Fruit fly (Drosophila melanogaster) whole organism, embryonic: ENCODE results near the gene Slc25A46a.

ENCODE experiments used
- Asciz ChIP-seq: fragments of 200-800 bp; sonication (Bioruptor generic); optimal IDR thresholded peaks from 2 replicates; lab custom pipeline; 2017; ENCODE audit warnings: missing biosample characterization, mild to moderate bottlenecking, missing genetic modification characterization, missing genetic modification reagents
- CG10209 ChIP-seq: fragments of 200-800 bp; sonication (Bioruptor generic); optimal IDR thresholded peaks from 3 replicates; lab custom pipeline; 2017; ENCODE audit warnings: missing biosample characterization, mild to moderate bottlenecking, missing genetic modification characterization, missing genetic modification reagents
- CG1024 ChIP-seq: fragments of 200-800 bp; sonication (Bioruptor generic); IDR thresholded peaks from 2 replicates; pipeline ENCODE4 v1.3.6; 2022; ENCODE audit warnings: missing biosample characterization, missing genetic modification characterization
- CG10543 ChIP-seq: fragments of 200-800 bp; sonication (Bioruptor generic); optimal IDR thresholded peaks from 3 replicates; lab custom pipeline; 2017; ENCODE audit warnings: missing biosample characterization, mild to moderate bottlenecking, missing genetic modification characterization, moderate library complexity
- CG11456 ChIP-seq: fragments of 200-800 bp; sonication (Bioruptor generic); IDR thresholded peaks from 3 replicates; pipeline ENCODE4 v1.3.6; 2022; ENCODE audit warnings: missing biosample characterization, missing genetic modification characterization
- CG12299 ChIP-seq: fragments of 200-800 bp; sonication (Bioruptor generic); optimal IDR thresholded peaks from 2 replicates; lab custom pipeline; 2018; ENCODE audit warnings: missing biosample characterization, mild to moderate bottlenecking, missing genetic modification characterization
- CG15479 ChIP-seq: fragments of 200-800 bp; sonication (Bioruptor generic); optimal IDR thresholded peaks from 3 replicates; lab custom pipeline; 2019; ENCODE audit warnings: missing biosample characterization, mild to moderate bottlenecking, missing genetic modification characterization, moderate library complexity
- CG15696 ChIP-seq: fragments of 200-800 bp; sonication (Bioruptor generic); optimal IDR thresholded peaks from 2 replicates; lab custom pipeline; 2019; ENCODE audit warnings: missing biosample characterization, mild to moderate bottlenecking, missing genetic modification characterization, moderate library complexity
- CG17361 ChIP-seq: fragments of 200-800 bp; sonication (Bioruptor generic); IDR thresholded peaks from 3 replicates; pipeline ENCODE4 v1.3.6; 2022; ENCODE audit warnings: missing biosample characterization, missing genetic modification characterization
- CG2129 ChIP-seq: fragments of 200-800 bp; sonication (Bioruptor generic); IDR thresholded peaks from 2 replicates; pipeline ENCODE4 v1.3.6; 2022; ENCODE audit warnings: missing biosample characterization, missing genetic modification characterization; ENCODE audit not compliant: partially characterized antibody
- CG31224 ChIP-seq: fragments of 200-800 bp; sonication (Bioruptor generic); IDR thresholded peaks from 2 replicates; pipeline ENCODE4 v1.3.6; 2022; ENCODE audit warnings: missing biosample characterization, missing genetic modification characterization
- CG3163 ChIP-seq: fragments of 200-800 bp; sonication (Bioruptor generic); optimal IDR thresholded peaks from 3 replicates; lab custom pipeline; 2016; ENCODE audit warnings: missing biosample characterization, missing genetic modification characterization
- CG33557 ChIP-seq: fragments of 200-800 bp; sonication (Bioruptor generic); optimal IDR thresholded peaks from 2 replicates; lab custom pipeline; 2019; ENCODE audit warnings: missing biosample characterization, mild to moderate bottlenecking, missing genetic modification characterization, moderate library complexity
- CG3407 ChIP-seq: fragments of 200-800 bp; sonication (Bioruptor generic); optimal IDR thresholded peaks from 2 replicates; lab custom pipeline; 2018; ENCODE audit warnings: missing biosample characterization, mild to moderate bottlenecking, missing genetic modification characterization
- CG34224 ChIP-seq: fragments of 200-800 bp; sonication (Bioruptor generic); IDR thresholded peaks from 3 replicates; pipeline ENCODE4 v1.3.6; 2022; ENCODE audit warnings: missing biosample characterization, missing genetic modification characterization; ENCODE audit not compliant: partially characterized antibody
- CG34376 ChIP-seq: fragments of 200-800 bp; sonication (Bioruptor generic); optimal IDR thresholded peaks from 2 replicates; lab custom pipeline; 2018; ENCODE audit warnings: missing biosample characterization, mild to moderate bottlenecking, missing genetic modification characterization
- CG3726 ChIP-seq: fragments of 200-800 bp; sonication (Bioruptor generic); IDR thresholded peaks from 3 replicates; pipeline ENCODE4, ENCODE4 v1.3.6; 2022; ENCODE audit warnings: missing biosample characterization, missing genetic modification characterization
- CG4730 ChIP-seq: fragments of 200-800 bp; sonication (Bioruptor generic); IDR thresholded peaks from 2 replicates; pipeline ENCODE4 v1.3.6; 2022; ENCODE audit warnings: missing biosample characterization, missing genetic modification characterization
- CG4854 ChIP-seq: fragments of 200-800 bp; sonication (Bioruptor generic); optimal IDR thresholded peaks from 2 replicates; lab custom pipeline; 2016; ENCODE audit warnings: missing biosample characterization, missing genetic modification characterization, inconsistent platforms
- CG5953 ChIP-seq: fragments of 200-800 bp; sonication (Bioruptor generic); IDR thresholded peaks from 2 replicates; pipeline ENCODE4 v1.3.6; 2022; ENCODE audit warnings: missing biosample characterization, missing genetic modification characterization
- CG7963 ChIP-seq: fragments of 200-800 bp; sonication (Bioruptor generic); IDR thresholded peaks from 3 replicates; pipeline ENCODE4 v1.3.6; 2022; ENCODE audit warnings: missing biosample characterization, missing genetic modification characterization; ENCODE audit not compliant: partially characterized antibody
- CG8089 ChIP-seq: fragments of 200-800 bp; sonication (Bioruptor generic); optimal IDR thresholded peaks from 3 replicates; lab custom pipeline; 2016; ENCODE audit warnings: missing biosample characterization, missing genetic modification characterization
- CG8388 ChIP-seq: fragments of 200-800 bp; sonication (Bioruptor generic); optimal IDR thresholded peaks from 2 replicates; lab custom pipeline; 2019; ENCODE audit warnings: missing biosample characterization, mild to moderate bottlenecking, missing genetic modification characterization, moderate library complexity
- D19A ChIP-seq: fragments of 200-800 bp; optimal IDR thresholded peaks from 3 replicates; lab custom pipeline; 2019; ENCODE audit warnings: missing biosample characterization, mild to moderate bottlenecking, missing genetic modification characterization, moderate library complexity
- Dp ChIP-seq: fragments of 200-800 bp; sonication (Bioruptor generic); optimal IDR thresholded peaks from 2 replicates; lab custom pipeline; 2018; ENCODE audit warnings: missing biosample characterization, mild to moderate bottlenecking, missing genetic modification characterization, moderate library complexity
- H15 ChIP-seq: fragments of 200-800 bp; sonication (Bioruptor generic); IDR thresholded peaks from 3 replicates; pipeline ENCODE4 v1.3.6; 2022; ENCODE audit warnings: missing biosample characterization, missing genetic modification characterization
- HLH3B ChIP-seq: fragments of 200-800 bp; sonication (Bioruptor generic); IDR thresholded peaks from 2 replicates; pipeline ENCODE4 v1.3.6; 2022; ENCODE audit warnings: missing biosample characterization, missing genetic modification characterization
- Lim3 ChIP-seq: fragments of 200-800 bp; sonication (Bioruptor generic); IDR thresholded peaks from 2 replicates; pipeline ENCODE4 v1.3.6; 2022; ENCODE audit warnings: missing biosample characterization, missing genetic modification characterization
- Nf-YC ChIP-seq: fragments of 200-800 bp; optimal IDR thresholded peaks from 3 replicates; lab custom pipeline; 2019; ENCODE audit warnings: missing biosample characterization, mild to moderate bottlenecking, missing genetic modification characterization, moderate library complexity
- Optix ChIP-seq: fragments of 200-800 bp; sonication (Bioruptor generic); IDR thresholded peaks from 3 replicates; pipeline ENCODE4 v1.3.6; 2022; ENCODE audit warnings: missing biosample characterization, missing genetic modification characterization
- Xbp1 ChIP-seq: fragments of 200-800 bp; sonication (Bioruptor generic); optimal IDR thresholded peaks from 3 replicates; lab custom pipeline; 2016; ENCODE audit warnings: missing biosample characterization, mild to moderate bottlenecking, missing genetic modification characterization
- ab ChIP-seq: fragments of 200-800 bp; sonication (Bioruptor generic); optimal IDR thresholded peaks from 2 replicates; lab custom pipeline; 2016; ENCODE audit warnings: missing biosample characterization, missing genetic modification characterization
- ara ChIP-seq: fragments of 200-800 bp; sonication (Bioruptor generic); IDR thresholded peaks from 2 replicates; pipeline ENCODE4 v1.3.6; 2022; ENCODE audit warnings: missing biosample characterization, missing genetic modification characterization
- ato ChIP-seq: fragments of 200-800 bp; sonication (Bioruptor generic); IDR thresholded peaks from 2 replicates; pipeline ENCODE4 v1.3.6; 2022; ENCODE audit warnings: missing biosample characterization, missing genetic modification characterization; ENCODE audit not compliant: partially characterized antibody
- cad ChIP-seq: fragments of >200 bp; optimal IDR thresholded peaks from 2 replicates; lab custom pipeline; 2017; ENCODE audit warnings: missing biosample characterization, missing genetic modification characterization
- cas ChIP-seq: fragments of 200-800 bp; sonication (Bioruptor generic); IDR thresholded peaks from 2 replicates; pipeline ENCODE4 v1.3.6; 2022; ENCODE audit warnings: missing biosample characterization, missing genetic modification characterization
- cwo ChIP-seq: fragments of 200-800 bp; sonication (Bioruptor generic); optimal IDR thresholded peaks from 3 replicates; lab custom pipeline; 2017; ENCODE audit warnings: missing biosample characterization, missing genetic modification characterization, mild to moderate bottlenecking, moderate library complexity, missing genetic modification reagents
- eve ChIP-seq, 2 experiments: fragments of >200 bp; optimal IDR thresholded peaks; 2 replicates each; lab custom pipeline; 2017; ENCODE audit warnings: missing biosample characterization in 2 of 2, missing genetic modification characterization in 2 of 2
- fu2 ChIP-seq: fragments of 200-800 bp; sonication (Bioruptor generic); optimal IDR thresholded peaks from 2 replicates; lab custom pipeline; 2016; ENCODE audit warnings: missing biosample characterization, missing genetic modification characterization
- gce ChIP-seq: fragments of 200-800 bp; sonication (Bioruptor generic); IDR thresholded peaks from 3 replicates; pipeline ENCODE4 v1.3.6; 2022; ENCODE audit warnings: missing biosample characterization, missing genetic modification characterization
- gcm2 ChIP-seq: fragments of 200-800 bp; sonication (Bioruptor generic); optimal IDR thresholded peaks from 2 replicates; lab custom pipeline; 2016; ENCODE audit warnings: missing biosample characterization, missing genetic modification characterization
- her ChIP-seq: fragments of 200-800 bp; sonication (Bioruptor generic); optimal IDR thresholded peaks from 2 replicates; lab custom pipeline; 2016; ENCODE audit warnings: missing biosample characterization, missing genetic modification characterization
- kay ChIP-seq: fragments of 200-800 bp; sonication (Bioruptor generic); optimal IDR thresholded peaks from 2 replicates; lab custom pipeline; 2016; ENCODE audit warnings: missing biosample characterization, missing genetic modification characterization
- lbe ChIP-seq: fragments of 200-800 bp; sonication (Bioruptor generic); optimal IDR thresholded peaks from 2 replicates; lab custom pipeline; 2016; ENCODE audit warnings: missing biosample characterization, mild to moderate bottlenecking, missing genetic modification characterization
- oc ChIP-seq: fragments of 200-800 bp; sonication (Bioruptor generic); optimal IDR thresholded peaks from 2 replicates; lab custom pipeline; 2018; ENCODE audit warnings: missing biosample characterization, mild to moderate bottlenecking, missing genetic modification characterization, moderate library complexity
- odd ChIP-seq: fragments of 200-800 bp; sonication (Bioruptor generic); optimal IDR thresholded peaks from 2 replicates; lab custom pipeline; 2017; ENCODE audit warnings: missing biosample characterization, mild to moderate bottlenecking, missing genetic modification characterization
- pb ChIP-seq: fragments of 200-800 bp; sonication (Bioruptor generic); optimal IDR thresholded peaks from 3 replicates; lab custom pipeline; 2016; ENCODE audit warnings: missing biosample characterization, missing genetic modification characterization
- phol ChIP-seq: fragments of 200-800 bp; sonication (Bioruptor generic); optimal IDR thresholded peaks from 3 replicates; lab custom pipeline; 2018; ENCODE audit warnings: missing biosample characterization, mild to moderate bottlenecking, missing genetic modification characterization, moderate library complexity
- prd ChIP-seq, 3 experiments: fragments of >200 bp in 2 of 3; fragments of 200-800 bp in 1 of 3; sonication (Bioruptor generic) in 1 of 3; optimal IDR thresholded peaks in 2 of 3; IDR thresholded peaks in 1 of 3; 2 replicates in 2 of 3; 3 replicates in 1 of 3; pipeline versions ENCODE4 v1.3.6 to Lab custom; 2017 to 2022; ENCODE audit warnings: missing biosample characterization in 1 of 3, missing genetic modification characterization in 1 of 3
- sr ChIP-seq: fragments of 200-800 bp; sonication (Bioruptor generic); IDR thresholded peaks from 3 replicates; pipeline ENCODE4 v1.3.6; 2022; ENCODE audit warnings: missing biosample characterization, missing genetic modification characterization
- trh ChIP-seq: fragments of 200-800 bp; sonication (Bioruptor generic); optimal IDR thresholded peaks from 2 replicates; lab custom pipeline; 2016; ENCODE audit warnings: missing biosample characterization, missing genetic modification characterization
- tup ChIP-seq: fragments of 200-800 bp; sonication (Bioruptor generic); optimal IDR thresholded peaks from 2 replicates; lab custom pipeline; 2016; ENCODE audit warnings: missing biosample characterization, mild to moderate bottlenecking, missing genetic modification characterization, moderate library complexity

Gene Slc25A46a

DNA sequence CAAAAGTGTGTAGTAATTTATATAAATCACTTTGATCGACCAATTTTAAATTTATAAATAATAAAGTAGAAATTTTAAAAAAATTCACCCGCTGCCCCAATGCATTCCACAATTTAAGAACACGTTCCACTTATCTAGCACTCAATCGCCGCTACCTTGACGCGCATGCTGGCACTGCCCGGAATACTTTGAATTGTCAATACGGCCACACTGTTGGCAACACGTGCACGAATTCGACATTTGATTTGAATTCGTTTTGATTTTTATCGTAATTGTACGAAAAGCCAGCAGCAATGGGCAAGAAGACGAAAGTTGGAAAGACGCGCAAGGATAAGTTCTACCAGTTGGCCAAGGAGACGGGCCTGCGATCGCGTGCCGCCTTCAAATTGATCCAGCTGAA is 13.3 kb downstream of the Slc25A46a start, which contains the start of gene CG8939 (continued):
- TF ChIP-seq CG2129 (GFP tag; lab: Robert Waterston, UW) (no peak), CG15696 (no peak), CG15479 (no peak), cas (GFP tag; lab: Robert Waterston, UW) (no peak), fu2 (no peak), D19A (tag; lab: Kevin White, UChicago) (no peak), lbe (GFP tag; lab: Kevin White, UChicago) (no peak), kay (GFP tag; lab: Kevin White, UChicago) (no peak), CG1024 (GFP tag; lab: Robert Waterston, UW) (no peak), CG31224 (GFP tag; lab: Robert Waterston, UW) (no peak), prd (optimal IDR thresholded peaks at IDR 0.05; lab: Kevin White, UChicago) (no peak), prd (GFP tag; IDR thresholded peaks at IDR 0.05; lab: Robert Waterston, UW) (no peak), CG12299 (tag; lab: Kevin White, UChicago) (no peak), CG8388 (GFP tag; lab: Kevin White, UChicago) (no peak), CG10543 (GFP tag; lab: Kevin White, UChicago) (no peak), cad (GFP tag; lab: Kevin White, UChicago) (no peak), CG3726 (GFP tag; lab: Robert Waterston, UW) (no peak), Dp (GFP tag; lab: Kevin White, UChicago) (peak; percentile 74), cwo (peak; percentile 92), ato (0 out of 2 replicates have a peak, but pooled peaks have one; percentile 7), Asciz (GFP tag; lab: Kevin White, UChicago) (no peak), CG17361 (GFP tag; lab: Robert Waterston, UW) (no peak), Lim3 (GFP tag; lab: Robert Waterston, UW) (no peak), CG4730 (GFP tag; lab: Robert Waterston, UW) (no peak), CG34376 (GFP tag; lab: Kevin White, UChicago) (no peak), her (GFP tag; lab: Kevin White, UChicago) (no peak), ara (GFP tag; lab: Robert Waterston, UW) (no peak), sr (GFP tag; lab: Robert Waterston, UW) (no peak), CG5953 (GFP tag; lab: Robert Waterston, UW) (no peak), CG4854 (GFP tag; lab: Kevin White, UChicago) (no peak), pb (GFP tag; lab: Kevin White, UChicago) (no peak), odd (GFP tag; lab: Kevin White, UChicago) (no peak), CG7963 (GFP tag; lab: Robert Waterston, UW) (no peak), HLH3B (no peak), tup (GFP tag; lab: Kevin White, UChicago) (no peak), CG8089 (GFP tag; lab: Kevin White, UChicago) (no peak), H15 (GFP tag; lab: Robert Waterston, UW) (no peak), Xbp1 (GFP tag; lab: Kevin White, UChicago) (no peak), Nf-YC (tag; lab: Kevin White, UChicago) (no peak), oc (tag; lab: Kevin White, UChicago) (no peak), CG33557 (GFP tag; lab: Kevin White, UChicago) (no peak), eve (GFP tag; optimal IDR thresholded peaks at IDR 0.05; lab: Kevin White, UChicago) (no peak), Optix (GFP tag; lab: Robert Waterston, UW) (no peak), CG3407 (GFP tag; lab: Kevin White, UChicago) (no peak), CG3163 (no peak), gcm2 (GFP tag; lab: Kevin White, UChicago) (no peak), ab (GFP tag; lab: Kevin White, UChicago) (no peak), CG10209 (GFP tag; lab: Kevin White, UChicago) (no peak), gce (GFP tag; lab: Robert Waterston, UW) (no peak), phol (tag; lab: Kevin White, UChicago) (peak; percentile 3), CG11456 (GFP tag; lab: Robert Waterston, UW) (no peak), trh (GFP tag; lab: Kevin White, UChicago) (no peak), CG34224 (GFP tag; lab: Robert Waterston, UW) (no peak)
